Worm (Caenorhabditis elegans) whole organism, L4/young adult: ENCODE measurements around the gene marc-5.

Source experiments
- W03F9.2 ChIP-seq: fragments of 150-350 bp; optimal IDR thresholded peaks from 2 replicates; lab custom pipeline; 2014; ENCODE audit warnings: missing biosample characterization, missing genetic modification characterization
- dao-5 ChIP-seq: sonication (generic microtip); optimal IDR thresholded peaks from 2 replicates; lab custom pipeline; 2016; ENCODE audit warnings: missing genotype, missing genetic modification characterization, moderate library complexity, missing compliant biosample characterization
- him-1 ChIP-seq: sonication (generic microtip); optimal IDR thresholded peaks from 2 replicates; lab custom pipeline; 2016; ENCODE audit warnings: missing genotype, missing genetic modification reagents, missing genetic modification characterization, missing compliant biosample characterization

Gene marc-5

DNA sequence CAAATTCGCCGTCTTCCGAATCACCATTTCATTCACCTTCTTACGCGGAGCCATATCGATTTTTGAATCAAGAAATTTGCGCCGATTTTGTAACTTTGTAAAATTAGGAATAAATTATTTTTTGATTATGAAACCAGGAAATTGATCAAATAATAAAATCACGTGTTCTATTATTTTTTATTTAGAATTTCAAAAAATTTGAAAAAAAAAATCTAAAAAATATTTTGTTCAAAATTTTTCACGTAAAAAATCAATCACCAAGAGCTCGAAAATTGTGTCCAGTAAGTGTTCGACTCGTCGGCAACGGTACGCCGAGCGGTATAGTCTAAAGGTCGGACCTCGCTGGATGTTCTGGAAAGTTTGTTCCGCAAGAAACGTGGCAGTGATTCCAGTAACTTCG is 14.4 kb upstream of the marc-5 start, which contains the start of gene Y57A10B.7:
Gene Y57A10B.7 (minus strand): TSS at position 101 of the 400 bp plus-strand sequence.
- TF ChIP-seq him-1 (tag; lab: Kevin White, UChicago) (no peak), W03F9.2 (tag; lab: Kevin White, UChicago) (no peak), dao-5 (tag; lab: Kevin White, UChicago) (no peak)

DNA sequence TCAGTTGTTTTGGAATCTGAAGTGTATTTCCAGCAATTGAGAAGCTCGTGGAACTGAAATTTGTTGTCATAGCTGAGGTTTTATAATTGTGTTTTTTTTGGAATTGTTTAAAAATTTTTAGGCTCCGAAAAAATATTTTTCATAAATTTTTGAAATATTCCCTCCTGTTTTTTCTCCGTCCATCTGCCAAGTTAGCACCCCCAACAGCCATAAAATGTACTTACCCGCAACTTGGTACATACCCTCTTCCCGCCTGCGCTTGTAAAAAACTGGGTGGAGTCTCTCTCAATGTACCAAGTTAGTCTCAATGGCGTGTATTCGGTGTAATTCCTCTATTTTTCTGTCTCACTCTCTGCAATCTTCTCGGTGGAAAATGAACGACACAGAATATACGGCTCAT is 10.5 kb upstream of the marc-5 start, which contains the start of gene Y57A10B.6:
Gene Y57A10B.6 (plus strand): TSS at position 301 of the 400 bp plus-strand sequence.
- no peak for TF ChIP-seq him-1 (tag; lab: Kevin White, UChicago)

DNA sequence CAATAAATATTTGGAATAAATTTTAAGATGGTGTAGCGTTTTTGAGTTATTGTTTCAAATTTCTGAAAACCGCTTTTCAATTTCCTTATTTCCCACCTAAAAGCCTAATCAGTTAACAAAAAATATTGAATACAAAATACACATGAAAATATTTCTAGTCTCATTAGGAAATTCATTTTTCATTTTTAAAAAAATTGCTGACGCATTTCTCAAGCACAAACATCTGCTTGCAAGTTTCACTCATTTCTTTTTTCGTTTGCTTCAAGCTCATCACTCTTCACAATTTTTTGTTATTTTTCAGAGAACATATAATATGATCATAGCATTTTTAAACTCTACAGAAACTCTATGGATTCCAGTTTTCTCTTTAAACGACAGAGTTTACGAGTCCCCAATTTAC is 8.7 kb upstream of the marc-5 start, which contains the start of gene sre-41:
Gene sre-41 (plus strand): TSS at position 301 of the 400 bp plus-strand sequence.
- TF ChIP-seq W03F9.2 (tag; lab: Kevin White, UChicago) = no peak
- no peak for TF ChIP-seq dao-5 (tag; lab: Kevin White, UChicago)
- no peak for TF ChIP-seq him-1 (tag; lab: Kevin White, UChicago)

DNA sequence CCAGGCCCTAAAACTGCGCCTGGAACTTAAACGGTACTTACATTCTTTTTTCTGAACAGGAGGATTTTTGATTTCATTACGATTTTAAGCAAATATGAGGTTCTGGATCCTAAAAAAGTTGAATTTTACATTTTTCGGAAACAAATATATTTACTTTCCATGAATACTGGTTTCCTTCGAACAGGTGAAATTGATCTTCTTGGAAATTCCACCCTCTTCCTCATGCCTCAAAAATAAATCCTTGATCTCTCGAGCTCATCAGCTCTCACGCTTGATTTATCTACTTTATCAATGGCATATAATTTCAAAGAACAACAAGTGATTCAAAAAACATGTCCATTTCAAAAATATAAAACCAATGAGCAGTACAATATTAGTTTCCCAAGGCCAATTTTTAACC is 8.2 kb upstream of the marc-5 start:
- no peak for TF ChIP-seq dao-5 (tag; lab: Kevin White, UChicago)
- TF ChIP-seq him-1 (tag; lab: Kevin White, UChicago) = no peak
- TF ChIP-seq W03F9.2 (tag; lab: Kevin White, UChicago) = no peak

DNA sequence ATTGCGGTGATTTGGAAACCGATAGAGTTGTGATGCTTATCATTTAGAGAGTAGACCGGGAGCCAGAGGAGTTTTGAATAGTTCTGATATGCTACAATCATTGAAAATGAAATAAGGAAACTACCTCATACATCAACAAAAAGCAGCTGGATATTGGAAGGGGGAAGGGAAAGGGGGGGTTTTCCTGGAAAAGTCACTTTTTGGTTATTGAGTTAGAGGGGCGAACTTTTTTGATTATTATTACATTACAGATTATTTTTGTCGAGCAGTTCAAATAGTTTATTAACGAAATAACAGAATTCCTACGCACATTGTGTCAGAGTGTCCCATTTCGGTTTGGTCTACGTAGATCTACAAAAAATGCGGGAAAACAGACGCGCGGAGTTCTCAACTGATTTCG is 7.5 kb upstream of the marc-5 start, which contains the start of gene sre-42:
Gene sre-42 (minus strand): TSS at position 101 of the 400 bp plus-strand sequence.
- TF ChIP-seq W03F9.2 (tag; lab: Kevin White, UChicago) = no peak
- TF ChIP-seq him-1 (tag; lab: Kevin White, UChicago) = no peak
- no peak for TF ChIP-seq dao-5 (tag; lab: Kevin White, UChicago)

DNA sequence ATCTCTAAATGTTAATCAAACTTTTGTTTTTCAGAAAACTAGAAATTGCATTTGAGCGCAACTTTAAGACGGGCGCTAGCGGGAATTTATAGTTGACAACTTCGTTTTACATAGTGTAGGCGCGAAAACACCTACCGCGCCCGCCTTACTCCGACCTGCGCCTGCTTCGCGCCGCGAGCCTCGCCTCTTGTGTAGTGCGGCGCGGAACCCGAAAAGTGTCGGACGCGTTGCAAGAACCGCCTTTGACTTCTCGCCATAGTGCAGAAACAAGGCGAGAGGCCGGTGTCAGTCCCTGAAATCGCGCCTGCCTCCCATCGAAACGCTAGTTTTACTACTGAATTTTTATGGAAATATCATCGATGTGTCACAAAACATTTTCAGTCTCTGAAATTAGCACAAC is 6.5 kb upstream of the marc-5 start:
- TF ChIP-seq him-1 (tag; lab: Kevin White, UChicago) = no peak
- TF ChIP-seq W03F9.2 (tag; lab: Kevin White, UChicago) = no peak
- no peak for TF ChIP-seq dao-5 (tag; lab: Kevin White, UChicago)

DNA sequence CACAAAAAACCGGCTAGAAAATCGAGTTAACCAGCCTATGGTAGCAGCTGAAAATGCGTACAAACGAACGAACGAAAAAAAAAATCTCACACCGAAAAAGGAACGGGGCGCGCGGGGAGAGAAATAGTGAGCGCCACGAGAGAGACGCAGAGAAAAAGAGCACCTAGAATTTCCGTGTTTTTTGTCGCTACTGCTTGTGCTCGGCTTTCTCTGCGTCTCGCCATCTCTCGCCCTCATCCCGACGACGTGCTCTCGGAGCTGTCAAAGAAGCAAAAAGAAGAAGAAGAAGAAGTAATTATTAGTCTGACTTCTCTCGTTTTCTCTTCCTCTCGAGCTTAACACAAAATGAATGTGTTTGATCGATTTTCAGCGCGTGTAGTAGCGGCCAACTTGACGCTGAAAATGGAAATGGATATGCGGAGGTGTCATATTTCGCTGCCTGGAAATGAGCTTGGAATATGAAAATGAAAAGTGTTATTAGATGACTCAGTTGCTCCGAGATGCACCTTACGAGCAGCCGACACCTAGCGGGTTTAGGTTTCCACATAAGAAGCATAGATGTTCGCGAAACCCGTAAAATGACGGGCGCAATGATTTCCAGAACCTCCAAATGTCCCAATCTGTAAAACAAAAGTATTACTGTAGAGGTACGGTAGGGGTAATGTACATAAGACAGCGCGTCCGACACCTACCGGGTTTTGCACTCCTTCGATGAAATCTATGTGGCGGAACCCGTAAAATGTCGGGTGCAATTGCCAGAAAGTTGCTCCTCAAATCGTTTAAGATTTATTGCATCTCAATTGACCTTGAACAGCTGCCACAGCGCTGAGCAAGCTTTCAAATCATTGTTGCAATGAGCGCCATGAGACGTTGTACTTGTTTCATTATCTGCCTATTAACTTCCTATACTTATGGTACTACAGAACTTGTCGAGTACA is 3.6 kb upstream of the marc-5 start, which contains the start of gene btb-14:
Gene btb-14 (plus strand): TSS at position 839 of the 938 bp plus-strand sequence.
- TF ChIP-seq W03F9.2 (tag; lab: Kevin White, UChicago) (no peak), dao-5 (tag; lab: Kevin White, UChicago) (no peak), him-1 (tag; lab: Kevin White, UChicago) (peak; percentile 11)

DNA sequence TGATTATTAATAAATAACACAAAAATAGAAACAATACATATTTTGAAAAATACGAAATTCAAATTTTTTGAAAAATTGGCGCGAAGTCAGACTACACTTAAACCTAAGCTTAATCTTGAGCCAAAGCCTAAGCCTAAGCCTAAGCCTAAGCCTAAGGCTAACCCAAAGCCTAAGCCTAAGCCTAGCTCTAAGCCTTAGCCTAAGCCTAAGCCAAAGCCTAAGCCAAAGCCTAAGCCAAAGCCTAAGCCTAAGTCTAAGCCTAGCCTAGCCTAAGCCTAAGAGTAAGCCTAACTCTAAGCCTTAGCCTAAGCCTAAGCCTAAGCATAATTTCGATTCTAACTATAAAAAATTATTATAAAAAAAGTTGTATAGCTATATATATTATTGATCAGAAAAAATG is 1.6 kb upstream of the marc-5 start:
- TF ChIP-seq W03F9.2 (tag; lab: Kevin White, UChicago) (no peak), dao-5 (tag; lab: Kevin White, UChicago) (no peak), him-1 (tag; lab: Kevin White, UChicago) (no peak)

DNA sequence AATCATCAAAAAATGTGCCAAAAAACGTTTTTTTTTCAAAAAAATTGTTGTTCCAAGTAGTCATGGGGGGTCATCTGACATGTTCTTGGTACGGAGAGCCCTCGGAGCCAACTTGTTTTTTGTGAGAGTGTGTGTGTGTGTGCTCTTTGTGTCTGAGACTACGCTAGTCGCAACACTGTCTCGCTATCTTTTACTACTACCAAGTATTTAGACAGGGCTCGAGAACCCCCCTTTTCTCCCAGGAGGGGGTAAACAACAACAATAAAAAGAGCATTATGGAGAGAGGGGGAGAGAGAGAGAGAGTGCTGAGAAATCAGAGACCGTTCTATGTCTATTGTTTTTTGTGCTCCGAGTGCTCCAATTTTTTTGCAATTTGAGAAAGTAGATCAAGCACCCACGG is 537 bp downstream of the marc-5 start:
- TF ChIP-seq dao-5 (tag; lab: Kevin White, UChicago) (no peak), him-1 (tag; lab: Kevin White, UChicago) (peak; percentile 12), W03F9.2 (tag; lab: Kevin White, UChicago) (no peak)

DNA sequence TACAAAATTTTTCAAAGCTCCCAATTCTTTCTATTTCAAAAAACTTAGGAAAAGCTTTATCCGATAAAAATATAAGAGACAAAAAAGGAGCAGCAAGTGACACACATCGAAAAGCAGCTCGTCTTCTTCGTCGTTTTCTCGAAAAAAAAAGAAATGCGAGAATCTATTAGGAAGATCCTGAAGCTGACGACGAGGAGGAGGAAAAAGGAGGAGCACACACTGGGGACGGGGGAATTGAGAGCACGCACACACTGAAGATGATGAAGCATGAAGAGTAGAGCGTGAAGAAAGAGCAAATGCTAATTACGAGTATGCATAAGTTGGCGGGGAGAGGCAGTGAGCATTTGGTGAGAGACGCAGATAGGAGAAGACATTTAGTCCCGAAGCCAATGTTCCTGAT is 5.4 kb downstream of the marc-5 start:
- TF ChIP-seq dao-5 (tag; lab: Kevin White, UChicago) = no peak
- TF ChIP-seq him-1 (tag; lab: Kevin White, UChicago) = no peak
- no peak for TF ChIP-seq W03F9.2 (tag; lab: Kevin White, UChicago)

DNA sequence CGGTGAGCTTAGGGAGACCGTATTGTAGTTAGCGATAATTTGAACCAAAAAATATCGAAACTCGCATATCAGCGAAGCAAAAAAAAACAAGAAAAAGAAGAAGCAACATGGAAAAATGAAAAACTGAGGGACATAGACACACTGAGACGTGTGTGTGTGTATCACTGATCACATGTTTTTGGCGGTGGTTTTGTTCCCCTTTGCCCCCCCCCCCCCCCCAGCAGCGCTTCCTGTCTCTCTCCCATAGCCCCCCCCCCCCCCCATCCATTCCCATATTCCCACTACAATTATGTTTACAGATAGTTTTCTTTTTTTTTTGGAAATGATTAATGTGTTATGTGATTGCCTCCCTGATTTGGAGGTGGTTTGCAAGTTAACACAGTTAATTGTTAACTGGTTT is 10.1 kb downstream of the marc-5 start:
- no peak for TF ChIP-seq dao-5 (tag; lab: Kevin White, UChicago)
- no peak for TF ChIP-seq W03F9.2 (tag; lab: Kevin White, UChicago)
- no peak for TF ChIP-seq him-1 (tag; lab: Kevin White, UChicago)

DNA sequence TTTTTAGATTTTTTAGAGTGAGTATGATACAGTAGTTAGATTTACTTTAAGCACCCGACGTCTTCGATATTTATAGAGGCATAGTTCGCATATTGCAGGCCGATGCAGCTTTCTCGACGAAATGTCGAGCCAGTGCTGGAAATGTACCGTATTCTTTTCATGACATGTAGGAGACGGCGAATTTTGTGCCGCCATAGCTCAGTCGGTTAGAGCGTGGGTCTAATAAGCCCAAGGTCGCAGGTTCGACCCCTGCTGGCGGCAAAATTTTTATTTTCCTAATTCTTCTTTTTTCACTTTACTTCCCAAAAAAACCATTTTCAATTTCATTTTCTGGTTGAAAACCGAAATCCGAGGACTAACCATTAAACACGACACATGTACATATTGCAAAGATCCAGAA is 17.1 kb downstream of the marc-5 start:
- no peak for TF ChIP-seq him-1 (tag; lab: Kevin White, UChicago)
- TF ChIP-seq dao-5 (tag; lab: Kevin White, UChicago) = no peak
- no peak for TF ChIP-seq W03F9.2 (tag; lab: Kevin White, UChicago)

DNA sequence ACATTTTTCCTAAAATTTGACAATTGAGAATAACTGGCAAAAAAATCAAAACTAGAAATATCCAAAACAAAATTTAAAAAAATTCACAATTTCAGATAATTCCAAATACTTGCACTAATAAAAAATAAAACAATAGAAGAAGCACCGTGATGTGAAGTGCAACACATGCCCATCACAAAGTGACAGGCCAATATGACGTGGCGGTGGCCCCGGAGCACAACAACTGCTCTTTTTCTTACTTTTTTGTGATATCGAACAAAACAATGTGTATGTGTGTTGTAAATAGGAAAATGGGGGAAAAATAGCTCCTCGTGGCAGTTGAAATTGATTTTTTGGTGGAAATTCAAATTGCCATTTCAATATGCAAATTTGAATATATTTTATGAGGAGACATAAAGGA is 25.5 kb downstream of the marc-5 start:
- no peak for TF ChIP-seq W03F9.2 (tag; lab: Kevin White, UChicago)
- TF ChIP-seq him-1 (tag; lab: Kevin White, UChicago) = no peak
- no peak for TF ChIP-seq dao-5 (tag; lab: Kevin White, UChicago)
